Worm (Caenorhabditis elegans): ENCODE results near the gene T19D7.6.

T19D7.6 gene

DNA sequence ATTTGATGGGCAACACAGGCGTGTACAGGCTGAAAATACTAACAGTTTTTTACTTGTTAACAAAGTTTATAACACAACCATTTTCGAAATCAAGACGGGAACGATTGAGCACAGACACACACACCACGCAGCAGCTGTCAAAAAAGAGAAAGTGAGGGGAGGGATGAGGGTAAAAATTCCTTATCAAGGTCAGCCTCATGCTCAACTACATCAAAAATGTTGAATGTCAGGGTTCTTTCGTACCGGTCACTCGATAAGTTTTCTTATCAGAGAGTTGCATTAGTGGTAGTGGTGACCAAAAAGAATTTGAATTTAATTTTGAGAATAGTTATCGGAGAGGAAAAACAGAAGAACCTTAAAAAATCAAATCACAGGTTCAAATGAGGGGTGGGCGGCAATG, at the start of gene T19D7.6:
T19D7.6 (minus strand) TSS at position 198 of the 400 bp plus-strand sequence.
- TF ChIP-seq klf-2 (GFP tag; conservative IDR thresholded peaks at IDR 0.05) (no peak), med-1 (GFP tag; optimal IDR thresholded peaks at IDR 0.05; ENCODE audit: insufficient read depth) (no peak), ref-1 (GFP tag; conservative IDR thresholded peaks at IDR 0.05) (no peak), cog-1 (tag; optimal IDR thresholded peaks at IDR 0.05) (no peak)

DNA sequence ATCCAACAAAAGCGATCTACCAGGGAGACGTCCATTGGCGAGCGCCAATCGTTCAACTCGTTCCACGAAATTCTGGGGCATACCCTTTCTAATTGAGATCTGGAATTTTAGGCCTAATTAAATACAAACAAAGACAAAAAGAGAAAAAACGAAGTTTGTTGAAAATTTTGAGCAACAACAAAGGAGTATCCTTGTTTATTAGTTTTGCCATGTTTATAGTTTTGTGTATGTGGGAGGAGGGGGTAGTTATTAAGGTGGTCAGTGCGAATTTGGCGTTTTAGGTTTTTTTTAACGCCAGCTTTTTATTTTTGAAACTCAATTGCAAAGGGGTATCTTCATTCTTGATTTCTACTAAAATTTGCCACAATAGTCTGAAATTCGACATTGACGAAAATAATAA, 43.8 kb upstream of the T19D7.6 start, which contains the start of gene irk-2:
irk-2 (minus strand) TSS at position 101 of the 400 bp plus-strand sequence.
- no peak for TF ChIP-seq med-1 (GFP tag; optimal IDR thresholded peaks at IDR 0.05; ENCODE audit: insufficient read depth)

DNA sequence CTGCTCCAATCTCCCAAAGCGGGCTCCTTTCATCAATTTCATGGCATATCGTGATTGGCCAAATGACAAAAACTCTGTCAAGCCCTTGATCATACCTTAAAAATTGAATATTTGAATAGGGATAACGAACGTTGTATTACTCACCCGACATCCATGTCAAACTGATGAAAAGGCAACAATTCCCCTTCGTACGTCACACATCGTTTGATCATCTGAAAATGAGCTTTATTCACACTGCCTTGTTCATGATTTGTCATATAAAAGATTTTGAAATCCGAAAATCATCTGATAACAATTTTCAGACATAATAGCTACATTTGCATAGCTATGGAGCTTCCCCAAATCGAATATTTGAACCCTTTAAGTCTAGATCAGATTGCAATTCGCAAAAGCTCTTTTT, 35.9 kb upstream of the T19D7.6 start, which contains the start of gene M02A10.1:
M02A10.1 (plus strand) TSS at position 301 of the 400 bp plus-strand sequence.
- TF ChIP-seq ztf-29 (GFP tag; IDR thresholded peaks at IDR 0.05) (no peak), flt-1 (GFP tag; IDR thresholded peaks at IDR 0.05) (no peak)

DNA sequence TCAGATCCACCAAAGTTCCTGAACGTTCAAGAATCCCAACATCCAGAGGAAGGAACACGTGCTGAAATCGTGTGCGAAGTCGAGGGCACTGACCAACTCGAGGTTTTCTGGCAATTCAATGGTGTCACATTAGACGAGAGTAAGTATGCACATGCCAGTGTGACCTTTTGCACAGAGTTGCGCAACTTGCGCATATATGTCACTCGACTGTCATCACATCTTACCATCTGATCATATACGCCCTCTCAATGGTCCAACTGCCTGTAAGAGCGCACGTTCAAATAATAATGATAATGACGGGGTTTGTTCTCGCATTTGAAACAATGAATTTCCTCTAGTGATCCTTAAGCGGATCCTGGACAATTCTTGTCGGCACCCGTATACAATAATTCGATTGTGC, 25.7 kb upstream of the T19D7.6 start:
- TF ChIP-seq T22C8.4 (GFP tag; IDR thresholded peaks at IDR 0.05), result no peak
- TF ChIP-seq klf-2 (GFP tag; conservative IDR thresholded peaks at IDR 0.05), result no peak
- TF ChIP-seq tab-1 (GFP tag; IDR thresholded peaks at IDR 0.05), result no peak
- no peak for TF ChIP-seq ztf-23 (GFP tag; IDR thresholded peaks at IDR 0.05)
- no peak for TF ChIP-seq med-1 (GFP tag; optimal IDR thresholded peaks at IDR 0.05; ENCODE audit: insufficient read depth)
- TF ChIP-seq ref-1 (GFP tag; conservative IDR thresholded peaks at IDR 0.05), result no peak
- TF ChIP-seq flt-1 (GFP tag; IDR thresholded peaks at IDR 0.05), result no peak

DNA sequence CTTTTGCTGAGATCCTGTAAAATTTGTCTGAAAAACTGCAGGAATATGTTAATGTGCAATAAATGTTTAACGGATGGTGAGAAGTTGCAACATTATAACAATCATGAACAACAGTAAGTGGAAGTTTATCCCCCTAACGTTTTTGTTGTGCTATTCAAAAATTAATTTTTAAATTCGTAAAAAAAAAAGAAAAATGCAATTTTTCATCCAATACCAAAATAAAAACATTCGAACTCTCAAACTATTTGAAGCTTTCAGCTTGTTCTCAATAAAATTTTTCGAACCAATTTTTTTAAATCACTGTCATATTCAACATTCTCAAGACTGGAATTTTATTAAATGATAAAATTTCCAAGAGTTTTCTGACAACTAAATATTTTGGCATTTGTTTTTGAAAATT, 21.0 kb upstream of the T19D7.6 start, which contains the start of gene ncam-1:
ncam-1 (plus strand) TSS at position 301 of the 400 bp plus-strand sequence.
- no peak for TF ChIP-seq ztf-29 (GFP tag; IDR thresholded peaks at IDR 0.05)
- no peak for TF ChIP-seq cog-1 (tag; optimal IDR thresholded peaks at IDR 0.05)
- no peak for TF ChIP-seq klf-2 (GFP tag; conservative IDR thresholded peaks at IDR 0.05)
- TF ChIP-seq flt-1 (GFP tag; IDR thresholded peaks at IDR 0.05), result no peak
- TF ChIP-seq T22C8.4 (GFP tag; IDR thresholded peaks at IDR 0.05), result no peak
- no peak for TF ChIP-seq ztf-23 (GFP tag; IDR thresholded peaks at IDR 0.05)
- TF ChIP-seq ref-1 (GFP tag; conservative IDR thresholded peaks at IDR 0.05), result no peak
- no peak for TF ChIP-seq med-1 (GFP tag; optimal IDR thresholded peaks at IDR 0.05; ENCODE audit: insufficient read depth)

DNA sequence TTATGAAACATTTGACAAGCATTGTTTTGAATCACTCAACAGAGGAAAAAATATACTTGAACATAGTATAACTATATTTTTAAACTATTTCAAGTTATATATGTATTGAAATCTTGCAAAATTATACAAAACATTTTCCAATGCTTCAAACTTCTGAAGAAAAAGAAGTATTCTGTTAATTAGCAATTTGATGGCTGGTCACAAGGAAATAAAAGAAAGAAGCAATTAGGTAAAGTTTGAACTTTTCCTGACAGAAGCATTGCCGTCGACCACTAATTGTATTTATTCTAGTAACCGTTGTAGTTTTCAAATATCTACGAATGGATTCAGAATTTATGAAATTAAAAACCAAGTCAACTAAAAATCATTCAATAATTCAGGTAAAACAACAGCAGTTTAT, 18.0 kb upstream of the T19D7.6 start:
- TF ChIP-seq ztf-29 (GFP tag; IDR thresholded peaks at IDR 0.05) (no peak), cog-1 (tag; optimal IDR thresholded peaks at IDR 0.05) (no peak), med-1 (GFP tag; optimal IDR thresholded peaks at IDR 0.05; ENCODE audit: insufficient read depth) (no peak), ref-1 (GFP tag; conservative IDR thresholded peaks at IDR 0.05) (no peak), flt-1 (GFP tag; IDR thresholded peaks at IDR 0.05) (no peak), T22C8.4 (GFP tag; IDR thresholded peaks at IDR 0.05) (no peak), tab-1 (GFP tag; IDR thresholded peaks at IDR 0.05) (no peak), klf-2 (GFP tag; conservative IDR thresholded peaks at IDR 0.05) (no peak)

DNA sequence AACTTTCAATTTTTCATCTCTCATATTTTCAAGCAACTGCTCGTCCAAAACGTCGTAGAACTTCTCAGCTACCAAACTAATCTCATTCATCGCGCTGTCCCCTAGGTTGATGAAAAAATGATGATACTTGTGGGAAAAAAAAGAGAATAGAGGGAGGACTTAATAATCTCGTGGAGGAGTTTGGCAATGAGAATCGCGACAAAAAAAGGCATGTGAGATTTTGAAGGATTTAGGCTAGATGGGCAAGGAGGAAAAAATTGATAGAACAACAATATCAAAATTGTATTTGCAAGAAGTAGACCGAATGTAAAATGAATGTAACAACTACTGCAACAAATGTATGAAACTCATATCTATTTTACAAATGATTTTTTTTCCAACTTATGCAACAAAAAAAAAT, 12.1 kb upstream of the T19D7.6 start, which contains the start of gene Y9C12A.1:
Y9C12A.1 (minus strand) TSS at position 101 of the 400 bp plus-strand sequence.
- TF ChIP-seq ztf-23 (GFP tag; IDR thresholded peaks at IDR 0.05) (no peak), ref-1 (GFP tag; conservative IDR thresholded peaks at IDR 0.05) (no peak), flt-1 (GFP tag; IDR thresholded peaks at IDR 0.05) (no peak), ztf-29 (GFP tag; IDR thresholded peaks at IDR 0.05) (no peak), cog-1 (tag; optimal IDR thresholded peaks at IDR 0.05) (no peak), klf-2 (GFP tag; conservative IDR thresholded peaks at IDR 0.05) (no peak), tab-1 (GFP tag; IDR thresholded peaks at IDR 0.05) (no peak)

DNA sequence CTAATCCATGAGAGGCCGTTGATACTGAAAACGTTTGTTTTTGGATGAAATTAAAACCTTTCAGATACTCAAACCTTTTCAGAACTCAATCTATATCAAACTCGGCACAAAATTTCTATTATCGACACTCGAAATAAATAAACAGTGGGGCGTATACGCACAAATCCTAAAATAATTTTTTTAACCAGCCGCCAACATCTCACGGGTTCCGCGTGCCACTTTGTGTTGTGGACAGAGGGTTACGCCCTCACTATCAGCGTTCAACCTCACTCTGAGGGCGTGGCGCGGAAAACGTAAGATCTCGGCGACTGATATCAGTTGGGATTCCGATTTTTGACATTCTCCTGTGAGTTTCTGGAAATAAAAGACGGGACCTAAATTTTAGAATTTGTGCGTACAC, 10.8 kb upstream of the T19D7.6 start:
- TF ChIP-seq tab-1 (GFP tag; IDR thresholded peaks at IDR 0.05) (no peak), ztf-29 (GFP tag; IDR thresholded peaks at IDR 0.05) (no peak)

DNA sequence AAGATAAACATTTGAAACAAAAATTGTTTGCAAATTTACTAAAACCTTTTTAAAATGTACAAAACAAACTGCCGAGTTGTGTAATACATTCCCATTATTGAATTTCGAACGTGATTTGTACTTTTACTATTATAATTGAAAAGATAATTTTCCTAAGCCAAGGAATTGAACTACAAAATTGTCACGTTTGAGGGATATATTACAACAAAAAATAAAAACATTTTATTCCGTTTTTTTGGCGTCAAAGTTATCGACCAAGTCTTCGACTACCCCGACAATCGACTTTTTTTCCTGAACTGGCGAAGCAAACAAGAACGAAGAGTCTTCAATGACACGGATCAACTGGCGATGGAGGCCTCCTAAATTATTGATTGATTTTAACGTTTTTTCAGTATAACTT, 10.3 kb upstream of the T19D7.6 start, which contains the start of gene T19D7.7:
T19D7.7 (minus strand) TSS at position 101 of the 400 bp plus-strand sequence.
- no peak for TF ChIP-seq med-1 (GFP tag; optimal IDR thresholded peaks at IDR 0.05; ENCODE audit: insufficient read depth)

DNA sequence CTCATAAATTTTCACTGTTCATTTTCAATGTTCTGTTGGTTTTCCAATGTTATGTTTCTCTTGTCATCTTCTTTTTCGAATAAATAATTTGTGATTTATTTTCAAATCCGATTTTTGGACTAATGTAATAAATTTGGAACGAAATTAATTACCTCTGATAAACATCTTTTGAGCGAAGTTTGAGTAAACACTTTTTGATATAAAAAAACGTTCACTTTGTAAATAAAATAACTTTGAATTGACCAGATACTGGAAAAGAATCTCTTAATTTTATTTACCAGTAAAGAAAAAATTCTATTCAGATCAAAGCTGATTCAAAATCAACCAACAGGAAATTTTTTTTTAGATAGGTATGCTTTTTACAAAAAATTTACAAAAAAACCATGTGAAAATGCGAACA, 1.2 kb upstream of the T19D7.6 start, which contains the start of gene lgc-32:
lgc-32 (plus strand) TSS at position 301 of the 400 bp plus-strand sequence.
- no peak for TF ChIP-seq ref-1 (GFP tag; conservative IDR thresholded peaks at IDR 0.05)
- no peak for TF ChIP-seq flt-1 (GFP tag; IDR thresholded peaks at IDR 0.05)
- no peak for TF ChIP-seq klf-2 (GFP tag; conservative IDR thresholded peaks at IDR 0.05)
- no peak for TF ChIP-seq tab-1 (GFP tag; IDR thresholded peaks at IDR 0.05)
- TF ChIP-seq T22C8.4 (GFP tag; IDR thresholded peaks at IDR 0.05), result no peak
- no peak for TF ChIP-seq cog-1 (tag; optimal IDR thresholded peaks at IDR 0.05)
- TF ChIP-seq ztf-29 (GFP tag; IDR thresholded peaks at IDR 0.05), result no peak
- TF ChIP-seq ztf-23 (GFP tag; IDR thresholded peaks at IDR 0.05), result no peak
- TF ChIP-seq med-1 (GFP tag; optimal IDR thresholded peaks at IDR 0.05; ENCODE audit: insufficient read depth), result no peak

DNA sequence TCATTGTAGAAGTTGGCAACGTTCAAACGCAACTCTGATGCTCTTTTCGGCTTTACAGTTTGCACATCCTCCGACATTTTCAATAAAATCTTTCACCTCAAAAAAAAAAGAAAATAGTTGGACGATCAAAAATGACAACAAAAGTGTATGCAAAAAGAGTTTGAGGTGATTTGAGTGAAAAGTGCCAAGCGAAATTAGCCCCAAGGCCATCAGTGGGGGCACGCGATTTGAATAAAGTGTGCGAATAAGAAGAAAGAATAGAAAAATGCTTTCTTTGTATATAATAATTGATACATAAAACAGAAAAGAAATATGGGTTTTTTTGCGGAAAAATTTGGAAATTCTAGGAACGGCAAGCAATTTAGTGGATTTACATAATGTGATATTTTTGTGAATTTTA, 4.5 kb downstream of the T19D7.6 start, which contains the start of gene T19D7.5:
T19D7.5 (minus strand) TSS at position 101 of the 400 bp plus-strand sequence.
- no peak for TF ChIP-seq cog-1 (tag; optimal IDR thresholded peaks at IDR 0.05)
- no peak for TF ChIP-seq klf-2 (GFP tag; conservative IDR thresholded peaks at IDR 0.05)
- no peak for TF ChIP-seq med-1 (GFP tag; optimal IDR thresholded peaks at IDR 0.05; ENCODE audit: insufficient read depth)
- no peak for TF ChIP-seq ref-1 (GFP tag; conservative IDR thresholded peaks at IDR 0.05)
- no peak for TF ChIP-seq flt-1 (GFP tag; IDR thresholded peaks at IDR 0.05)
- TF ChIP-seq T22C8.4 (GFP tag; IDR thresholded peaks at IDR 0.05), result no peak
- TF ChIP-seq ztf-23 (GFP tag; IDR thresholded peaks at IDR 0.05), result no peak
- TF ChIP-seq ztf-29 (GFP tag; IDR thresholded peaks at IDR 0.05), result no peak
- no peak for TF ChIP-seq tab-1 (GFP tag; IDR thresholded peaks at IDR 0.05)

All from whole organism, midembryonic.